Fruit fly (Drosophila melanogaster) whole organism: ENCODE results near the gene CG2017.

Experiments used
- Dll ChIP-seq: fragments of >200 bp; optimal IDR thresholded peaks from 2 replicates; lab custom pipeline; 2017
- EcR ChIP-seq, 2 experiments: fragments of >200 bp; optimal IDR thresholded peaks; 2 replicates each; lab custom pipeline; 2017; ENCODE audit warnings: missing biosample characterization in 2 of 2, missing genetic modification characterization in 2 of 2, missing genetic modification reagents in 2 of 2
- pan ChIP-seq: fragments of >200 bp; optimal IDR thresholded peaks from 2 replicates; lab custom pipeline; 2017
- psq ChIP-seq: fragments of >200 bp; optimal IDR thresholded peaks from 2 replicates; lab custom pipeline; 2017
- usp ChIP-seq: fragments of >200 bp; optimal IDR thresholded peaks from 2 replicates; lab custom pipeline; 2017; ENCODE audit warnings: missing biosample characterization, missing genetic modification characterization, mixed read lengths

dm6 chr3R:5871393-5871792 lies 9.2 kb upstream of the CG2017 start:
- TF ChIP-seq EcR (GFP tag; optimal IDR thresholded peaks at IDR 0.05; lab: Kevin White, UChicago) (no peak), psq (lab: Kevin White, UChicago) (no peak), pan (no peak), Dll (lab: Kevin White, UChicago) (no peak), usp (GFP tag; lab: Kevin White, UChicago) (no peak)
